Fruit fly (Drosophila melanogaster) whole organism, prepupa: ENCODE results near the gene CG9992.

Experiments used
- Blimp-1 ChIP-seq: fragments of 200-800 bp; sonication (Bioruptor generic); optimal IDR thresholded peaks from 3 replicates; lab custom pipeline; 2017; ENCODE audit warnings: missing biosample characterization, missing genetic modification characterization, mild to moderate bottlenecking, moderate library complexity, missing genetic modification reagents
- CG10631 ChIP-seq: fragments of 200-800 bp; sonication (Bioruptor generic); optimal IDR thresholded peaks from 2 replicates; lab custom pipeline; 2016; ENCODE audit warnings: missing biosample characterization, missing genetic modification characterization
- CG10669 ChIP-seq: fragments of 200-800 bp; sonication (Bioruptor generic); optimal IDR thresholded peaks from 3 replicates; lab custom pipeline; 2018; ENCODE audit warnings: missing biosample characterization, mild to moderate bottlenecking, missing genetic modification characterization, moderate library complexity
- CG11762 ChIP-seq: fragments of 200-800 bp; sonication (Bioruptor generic); optimal IDR thresholded peaks from 3 replicates; lab custom pipeline; 2016; ENCODE audit warnings: missing biosample characterization, missing genetic modification characterization; ENCODE audit not compliant: insufficient read depth
- CG11902 ChIP-seq: fragments of 200-800 bp; sonication (Bioruptor generic); optimal IDR thresholded peaks from 3 replicates; lab custom pipeline; 2016; ENCODE audit warnings: missing biosample characterization, missing genetic modification characterization
- CG15336 ChIP-seq: fragments of 200-800 bp; sonication (Bioruptor generic); IDR thresholded peaks from 2 replicates; pipeline ENCODE4 v1.3.6; 2022; ENCODE audit warnings: missing biosample characterization, missing genetic modification characterization
- CG1621 ChIP-seq: fragments of 200-800 bp; sonication (Bioruptor generic); optimal IDR thresholded peaks from 3 replicates; lab custom pipeline; 2018; ENCODE audit warnings: missing biosample characterization, mild to moderate bottlenecking, missing genetic modification characterization
- CG16779 ChIP-seq: fragments of 200-800 bp; sonication (Bioruptor generic); optimal IDR thresholded peaks from 3 replicates; lab custom pipeline; 2017; ENCODE audit warnings: missing biosample characterization, mild to moderate bottlenecking, missing genetic modification characterization
- CG3032 ChIP-seq: fragments of 200-800 bp; optimal IDR thresholded peaks from 2 replicates; lab custom pipeline; 2019; ENCODE audit warnings: missing biosample characterization, mild to moderate bottlenecking, missing genetic modification characterization, moderate library complexity
- CG31627 ChIP-seq: fragments of 200-800 bp; sonication (Bioruptor generic); optimal IDR thresholded peaks from 3 replicates; lab custom pipeline; 2016; ENCODE audit warnings: missing biosample characterization, missing genetic modification characterization
- CG32006 ChIP-seq: fragments of 200-800 bp; sonication (Bioruptor generic); optimal IDR thresholded peaks from 3 replicates; lab custom pipeline; 2017; ENCODE audit warnings: missing biosample characterization, mild to moderate bottlenecking, missing genetic modification characterization
- CG34406 ChIP-seq: fragments of 200-800 bp; sonication (Bioruptor generic); optimal IDR thresholded peaks from 3 replicates; lab custom pipeline; 2016; ENCODE audit warnings: missing biosample characterization, missing genetic modification characterization
- CG3919 ChIP-seq: fragments of 200-800 bp; sonication (Bioruptor generic); optimal IDR thresholded peaks from 3 replicates; lab custom pipeline; 2016; ENCODE audit warnings: missing biosample characterization, missing genetic modification characterization
- CG4318 ChIP-seq: fragments of 200-800 bp; sonication (Bioruptor generic); optimal IDR thresholded peaks from 3 replicates; lab custom pipeline; 2017; ENCODE audit warnings: missing biosample characterization, mild to moderate bottlenecking, missing genetic modification characterization
- CG6163 ChIP-seq: fragments of 200-800 bp; sonication (Bioruptor generic); IDR thresholded peaks from 3 replicates; pipeline ENCODE4 v1.3.6; 2022; ENCODE audit warnings: missing biosample characterization, missing genetic modification characterization
- CG6276 ChIP-seq: fragments of 200-800 bp; sonication (Bioruptor generic); optimal IDR thresholded peaks from 2 replicates; lab custom pipeline; 2017; ENCODE audit warnings: missing biosample characterization, mild to moderate bottlenecking, missing genetic modification characterization
- CG6792 ChIP-seq: fragments of 200-800 bp; sonication (Bioruptor generic); optimal IDR thresholded peaks from 3 replicates; lab custom pipeline; 2016; ENCODE audit warnings: missing biosample characterization, missing genetic modification characterization
- CG6808 ChIP-seq: fragments of 200-800 bp; sonication (Bioruptor generic); optimal IDR thresholded peaks from 3 replicates; lab custom pipeline; 2017; ENCODE audit warnings: missing biosample characterization, missing genetic modification characterization, mild to moderate bottlenecking, moderate library complexity, missing genetic modification reagents
- CG6854 ChIP-seq: fragments of 200-800 bp; sonication (Bioruptor generic); optimal IDR thresholded peaks from 2 replicates; lab custom pipeline; 2017; ENCODE audit warnings: missing biosample characterization, mild to moderate bottlenecking, missing genetic modification characterization
- CG7368 ChIP-seq: fragments of 200-800 bp; sonication (Bioruptor generic); optimal IDR thresholded peaks from 3 replicates; lab custom pipeline; 2016; ENCODE audit warnings: missing biosample characterization, missing genetic modification characterization
- CG8119 ChIP-seq: fragments of 200-800 bp; sonication (Bioruptor generic); IDR thresholded peaks from 3 replicates; pipeline ENCODE4 v1.3.6; 2022; ENCODE audit warnings: missing biosample characterization, missing genetic modification characterization
- CG8319 ChIP-seq: fragments of 200-800 bp; sonication (Bioruptor generic); optimal IDR thresholded peaks from 3 replicates; lab custom pipeline; 2016; ENCODE audit warnings: missing biosample characterization, missing genetic modification characterization
- CG8632 ChIP-seq: fragments of 200-800 bp; sonication (Bioruptor generic); optimal IDR thresholded peaks from 3 replicates; lab custom pipeline; 2016; ENCODE audit warnings: missing biosample characterization, missing genetic modification characterization
- CG9139 ChIP-seq: fragments of 200-800 bp; sonication (Bioruptor generic); optimal IDR thresholded peaks from 3 replicates; lab custom pipeline; 2017; ENCODE audit warnings: missing biosample characterization, mild to moderate bottlenecking, missing genetic modification characterization
- Eip75B ChIP-seq: fragments of 200-800 bp; sonication (Bioruptor generic); optimal IDR thresholded peaks from 3 replicates; lab custom pipeline; 2016; ENCODE audit warnings: missing biosample characterization, missing genetic modification characterization
- Eip78C ChIP-seq: fragments of 200-800 bp; sonication (Bioruptor generic); peaks from one replicate; lab custom pipeline; 2016; ENCODE audit warnings: missing biosample characterization, missing genetic modification characterization
- Gug ChIP-seq: fragments of 200-800 bp; sonication (Bioruptor generic); IDR thresholded peaks from 2 replicates; pipeline ENCODE4 v1.3.6; 2022; ENCODE audit warnings: missing biosample characterization, missing genetic modification characterization
- Hr38 ChIP-seq: sonication (Bioruptor generic); optimal IDR thresholded peaks from 2 replicates; lab custom pipeline; 2016; ENCODE audit warnings: missing biosample characterization, missing genetic modification characterization
- Hr39 ChIP-seq: fragments of 200-800 bp; sonication (Bioruptor generic); optimal IDR thresholded peaks from 2 replicates; lab custom pipeline; 2016; ENCODE audit warnings: missing biosample characterization, missing genetic modification characterization
- Hr4 ChIP-seq: fragments of 200-800 bp; sonication (Bioruptor generic); optimal IDR thresholded peaks from 3 replicates; lab custom pipeline; 2016; ENCODE audit warnings: missing biosample characterization, missing genetic modification characterization
- Lpt ChIP-seq: fragments of 200-800 bp; sonication (Bioruptor generic); optimal IDR thresholded peaks from 3 replicates; lab custom pipeline; 2016; ENCODE audit warnings: missing biosample characterization, missing genetic modification characterization
- OdsH ChIP-seq: fragments of 200-800 bp; sonication (Bioruptor generic); optimal IDR thresholded peaks from 3 replicates; lab custom pipeline; 2016; ENCODE audit warnings: missing biosample characterization, missing genetic modification characterization
- Smox ChIP-seq: fragments of 200-800 bp; sonication (Bioruptor generic); optimal IDR thresholded peaks from 3 replicates; lab custom pipeline; 2016; ENCODE audit warnings: missing biosample characterization, missing genetic modification characterization
- Sox14 ChIP-seq: fragments of 200-800 bp; sonication (Bioruptor generic); optimal IDR thresholded peaks from 3 replicates; lab custom pipeline; 2016; ENCODE audit warnings: missing biosample characterization, missing genetic modification characterization
- Sox15 ChIP-seq: fragments of 200-800 bp; sonication (Bioruptor generic); optimal IDR thresholded peaks from 3 replicates; lab custom pipeline; 2016; ENCODE audit warnings: missing biosample characterization, missing genetic modification characterization
- acj6 ChIP-seq: fragments of 200-800 bp; sonication (Bioruptor generic); optimal IDR thresholded peaks from 3 replicates; lab custom pipeline; 2016; ENCODE audit warnings: missing biosample characterization, missing genetic modification characterization
- dac ChIP-seq: fragments of 200-800 bp; sonication (Bioruptor generic); optimal IDR thresholded peaks from 2 replicates; lab custom pipeline; 2017; ENCODE audit warnings: missing biosample characterization, mild to moderate bottlenecking, missing genetic modification characterization
- dsx ChIP-seq: fragments of 200-800 bp; optimal IDR thresholded peaks from 3 replicates; lab custom pipeline; 2019; ENCODE audit warnings: missing biosample characterization, mild to moderate bottlenecking, missing genetic modification characterization, moderate library complexity; ENCODE audit not compliant: poor library complexity, severe bottlenecking
- fd59A ChIP-seq: fragments of 200-800 bp; sonication (Bioruptor generic); optimal IDR thresholded peaks from 2 replicates; lab custom pipeline; 2017; ENCODE audit warnings: missing biosample characterization, mild to moderate bottlenecking, missing genetic modification characterization, missing genetic modification reagents
- fkh ChIP-seq: fragments of 200-800 bp; sonication (Bioruptor generic); optimal IDR thresholded peaks from 3 replicates; lab custom pipeline; 2017; ENCODE audit warnings: missing biosample characterization, mild to moderate bottlenecking, missing genetic modification characterization, moderate library complexity
- lz ChIP-seq: fragments of 200-800 bp; sonication (Bioruptor generic); optimal IDR thresholded peaks from 3 replicates; lab custom pipeline; 2016; ENCODE audit warnings: missing biosample characterization, missing genetic modification characterization
- net ChIP-seq: fragments of 200-800 bp; sonication (Bioruptor generic); optimal IDR thresholded peaks from 3 replicates; lab custom pipeline; 2016; ENCODE audit warnings: missing biosample characterization, missing genetic modification characterization
- pdm3 ChIP-seq: fragments of 200-800 bp; sonication (Bioruptor generic); optimal IDR thresholded peaks from 3 replicates; lab custom pipeline; 2016; ENCODE audit warnings: missing biosample characterization, missing genetic modification characterization
- spab ChIP-seq: fragments of 200-800 bp; sonication (Bioruptor generic); optimal IDR thresholded peaks from 2 replicates; lab custom pipeline; 2017; ENCODE audit warnings: missing biosample characterization, mild to moderate bottlenecking, missing genetic modification characterization, missing genetic modification reagents
- ss ChIP-seq, 2 experiments: fragments of 200-800 bp; sonication (Bioruptor generic); optimal IDR thresholded peaks; 2 replicates in 1 of 2; 3 replicates in 1 of 2; lab custom pipeline; 2017 to 2018; ENCODE audit warnings: mild to moderate bottlenecking in 2 of 2, missing biosample characterization in 2 of 2, missing genetic modification characterization in 2 of 2, moderate library complexity in 1 of 2
- topi ChIP-seq: fragments of 200-800 bp; sonication (Bioruptor generic); optimal IDR thresholded peaks from 3 replicates; lab custom pipeline; 2016; ENCODE audit warnings: missing biosample characterization, missing genetic modification characterization
- vri ChIP-seq: fragments of 200-800 bp; sonication (Bioruptor generic); optimal IDR thresholded peaks from 3 replicates; lab custom pipeline; 2016; ENCODE audit warnings: missing biosample characterization, mild to moderate bottlenecking, missing genetic modification characterization

Gene CG9992

DNA sequence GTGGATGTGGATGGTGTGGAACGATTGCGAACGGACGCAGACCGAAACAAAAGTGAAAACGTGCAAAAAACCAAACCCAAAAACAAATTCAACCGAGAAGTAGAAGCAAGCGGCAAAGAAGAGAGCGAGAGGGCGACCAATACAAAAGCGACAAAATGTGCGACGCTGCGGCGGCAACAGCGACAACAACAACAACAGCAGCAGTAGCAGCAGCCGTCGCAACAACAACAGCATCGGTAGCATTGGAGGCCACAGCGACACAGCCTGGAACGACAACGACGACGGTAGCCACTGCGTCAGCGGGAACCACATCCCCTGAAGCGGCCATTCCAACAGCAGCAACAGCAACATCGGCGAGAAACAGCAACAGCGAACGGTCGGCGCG, 38.4 kb upstream of the CG9992 start (continued):
- TF ChIP-seq dsx (GFP tag; lab: Kevin White, UChicago) (no peak), CG4318 (GFP tag; lab: Kevin White, UChicago) (no peak), Sox14 (GFP tag; lab: Kevin White, UChicago) (no peak), CG6854 (no peak), fd59A (GFP tag; lab: Kevin White, UChicago) (no peak), CG31627 (no peak), CG16779 (tag; lab: Kevin White, UChicago) (no peak), spab (no peak), CG34406 (no peak), Lpt (no peak), Hr4 (no peak), CG9139 (GFP tag; lab: Kevin White, UChicago) (no peak), vri (no peak), CG11902 (no peak), Hr38 (GFP tag; lab: Kevin White, UChicago) (no peak)

DNA sequence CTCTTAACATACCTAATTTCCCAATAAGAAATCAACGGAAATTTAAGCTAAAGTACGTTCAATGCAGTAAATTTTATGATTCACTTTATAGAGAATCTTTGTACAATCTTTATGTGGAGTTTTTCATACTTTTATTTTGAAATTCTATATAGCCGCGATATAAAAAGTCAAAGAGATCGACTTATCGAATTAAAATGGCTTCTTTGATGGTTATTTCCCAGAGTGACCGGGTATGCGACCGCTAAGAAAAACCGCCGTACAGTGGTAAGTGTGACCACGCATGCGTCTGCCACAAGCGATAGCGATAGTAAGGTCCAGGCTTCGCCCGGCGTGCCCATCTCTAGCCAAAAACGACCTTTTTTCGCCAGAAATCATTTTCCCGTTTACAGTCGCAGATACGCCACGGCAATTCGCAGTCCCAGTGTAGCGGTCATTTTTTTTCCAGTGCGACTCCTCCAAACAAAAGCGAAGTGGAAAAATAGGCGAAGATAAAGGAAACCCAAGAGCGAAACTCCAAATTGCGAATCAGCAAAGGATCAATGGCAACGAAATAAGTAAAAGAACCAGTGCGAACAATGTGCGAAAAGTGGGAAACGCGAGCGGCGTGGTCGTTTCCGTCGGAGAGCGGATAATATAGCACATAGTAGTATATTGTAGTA, 37.9 kb upstream of the CG9992 start, which contains the start of gene hang:
hang (plus strand) TSS at position 366 of the 659 bp plus-strand sequence.
- peak; percentile 27 for TF ChIP-seq Eip75B (GFP tag; lab: Kevin White, UChicago)
- no peak for TF ChIP-seq CG7368
- peak; percentile 87 for TF ChIP-seq Eip78C
- no peak for TF ChIP-seq Gug
- TF ChIP-seq CG31627, result peak; percentile 18
- no peak for TF ChIP-seq CG10631
- TF ChIP-seq Sox15, result no peak
- no peak for TF ChIP-seq CG32006 (GFP tag; lab: Kevin White, UChicago)
- TF ChIP-seq CG6792 (GFP tag; lab: Kevin White, UChicago), result no peak
- TF ChIP-seq CG6854, result peak; percentile 64
- peak; percentile 5 for TF ChIP-seq Smox
- TF ChIP-seq CG15336, result 0 out of 2 replicates have a peak, but pooled peaks have one; percentile 18
- TF ChIP-seq OdsH (GFP tag; lab: Kevin White, UChicago), result peak; percentile 7
- no peak for TF ChIP-seq fkh (GFP tag; lab: Kevin White, UChicago)
- no peak for TF ChIP-seq CG34406
- TF ChIP-seq CG10669 (GFP tag; lab: Kevin White, UChicago), result peak; percentile 4
- TF ChIP-seq dsx (GFP tag; lab: Kevin White, UChicago), result peak; percentile 54
- peak; percentile 16 for TF ChIP-seq pdm3 (GFP tag; lab: Kevin White, UChicago)
- TF ChIP-seq vri, result peak; percentile 48
- TF ChIP-seq lz (GFP tag; lab: Kevin White, UChicago), result peak; percentile 25
- peak; percentile 46 for TF ChIP-seq CG6276 (GFP tag; lab: Kevin White, UChicago)
- TF ChIP-seq CG6808 (GFP tag; lab: Kevin White, UChicago), result peak; percentile 29
- peak; percentile 27 for TF ChIP-seq topi (GFP tag; lab: Kevin White, UChicago)
- peak; percentile 28 for TF ChIP-seq CG9139 (GFP tag; lab: Kevin White, UChicago)
- no peak for TF ChIP-seq CG11902
- peak; percentile 60 to 62 for TF ChIP-seq ss (GFP tag; optimal IDR thresholded peaks at IDR 0.05; lab: Kevin White, UChicago)
- TF ChIP-seq CG11762, result no peak
- TF ChIP-seq acj6 (GFP tag; lab: Kevin White, UChicago), result peak; percentile 6
- no peak for TF ChIP-seq fd59A (GFP tag; lab: Kevin White, UChicago)
- no peak for TF ChIP-seq dac (GFP tag; lab: Kevin White, UChicago)
- TF ChIP-seq Hr39 (GFP tag; lab: Kevin White, UChicago), result peak; percentile 0
- TF ChIP-seq CG16779 (tag; lab: Kevin White, UChicago), result peak; percentile 60
- peak; percentile 40 for TF ChIP-seq net (GFP tag; lab: Kevin White, UChicago)
- TF ChIP-seq spab, result no peak
- TF ChIP-seq CG1621 (tag; lab: Kevin White, UChicago), result peak; percentile 89
- TF ChIP-seq CG3919 (GFP tag; lab: Kevin White, UChicago), result peak; percentile 66
- no peak for TF ChIP-seq CG8119 (GFP tag; lab: Robert Waterston, UW)
- TF ChIP-seq CG3032 (tag; lab: Kevin White, UChicago), result no peak
- peak; percentile 55 for TF ChIP-seq Sox14 (GFP tag; lab: Kevin White, UChicago)
- TF ChIP-seq CG8632 (GFP tag; lab: Kevin White, UChicago), result no peak
- peak; percentile 58 for TF ChIP-seq Blimp-1 (GFP tag; lab: Kevin White, UChicago)
- no peak for TF ChIP-seq Hr38 (GFP tag; lab: Kevin White, UChicago)
- TF ChIP-seq CG8319, result no peak
- peak; percentile 12; the same call in 1 of the 3 replicates for TF ChIP-seq CG6163
- no peak for TF ChIP-seq CG4318 (GFP tag; lab: Kevin White, UChicago)
